Fruit fly (Drosophila melanogaster) whole organism, pupa: ENCODE results near the gene CG2794.

ENCODE experiments used
- CG10348 ChIP-seq: fragments of 200-800 bp; sonication (Bioruptor generic); IDR thresholded peaks from 2 replicates; pipeline ENCODE4 v1.3.6; 2022; ENCODE audit warnings: missing biosample characterization, missing genetic modification characterization
- CG12605 ChIP-seq: fragments of 200-800 bp; sonication (Bioruptor generic); IDR thresholded peaks from 2 replicates; pipeline ENCODE4 v1.3.6; 2022; ENCODE audit warnings: missing biosample characterization, missing genetic modification characterization
- CG13204 ChIP-seq: fragments of 200-800 bp; sonication (Bioruptor generic); optimal IDR thresholded peaks from 2 replicates; lab custom pipeline; 2018; ENCODE audit warnings: missing biosample characterization, mild to moderate bottlenecking, missing genetic modification characterization, moderate library complexity
- CG14655 ChIP-seq: fragments of 200-800 bp; sonication (Bioruptor generic); optimal IDR thresholded peaks from 3 replicates; lab custom pipeline; 2017; ENCODE audit warnings: mild to moderate bottlenecking, missing biosample characterization, missing genetic modification reagents, missing genetic modification characterization
- CG15710 ChIP-seq: fragments of 200-800 bp; sonication (Bioruptor generic); optimal IDR thresholded peaks from 2 replicates; lab custom pipeline; 2018; ENCODE audit warnings: missing biosample characterization, mild to moderate bottlenecking, missing genetic modification characterization, moderate library complexity
- CG17806 ChIP-seq: fragments of 200-800 bp; sonication (Bioruptor generic); optimal IDR thresholded peaks from 2 replicates; lab custom pipeline; 2018; ENCODE audit warnings: missing biosample characterization, mild to moderate bottlenecking, missing genetic modification characterization, moderate library complexity
- CG32121 ChIP-seq: fragments of 200-800 bp; sonication (Bioruptor generic); IDR thresholded peaks from 2 replicates; pipeline ENCODE4 v1.3.6; 2022; ENCODE audit warnings: missing biosample characterization, missing genetic modification characterization
- CG34367 ChIP-seq: fragments of 200-800 bp; sonication (Bioruptor generic); optimal IDR thresholded peaks from 2 replicates; lab custom pipeline; 2018; ENCODE audit warnings: missing biosample characterization, mild to moderate bottlenecking, missing genetic modification characterization
- CG4496 ChIP-seq: fragments of 200-800 bp; sonication (Bioruptor generic); IDR thresholded peaks from 3 replicates; pipeline ENCODE4 v1.3.6; 2022; ENCODE audit warnings: missing biosample characterization, missing genetic modification characterization
- CG8159 ChIP-seq: fragments of 200-800 bp; sonication (Bioruptor generic); optimal IDR thresholded peaks from 3 replicates; lab custom pipeline; 2018; ENCODE audit warnings: missing biosample characterization, mild to moderate bottlenecking, missing genetic modification characterization, moderate library complexity
- CG8301 ChIP-seq: fragments of 200-800 bp; sonication (Bioruptor generic); optimal IDR thresholded peaks from 2 replicates; lab custom pipeline; 2018; ENCODE audit warnings: missing biosample characterization, mild to moderate bottlenecking, missing genetic modification characterization
- CG9948 ChIP-seq: fragments of 200-800 bp; sonication (Bioruptor generic); optimal IDR thresholded peaks from 2 replicates; lab custom pipeline; 2018; ENCODE audit warnings: missing biosample characterization, mild to moderate bottlenecking, missing genetic modification characterization, moderate library complexity
- D1 ChIP-seq: fragments of 200-800 bp; sonication (Bioruptor generic); optimal IDR thresholded peaks from 2 replicates; lab custom pipeline; 2018; ENCODE audit warnings: missing biosample characterization, mild to moderate bottlenecking, missing genetic modification characterization, moderate library complexity
- EcR ChIP-seq: fragments of 200-800 bp; sonication (Bioruptor generic); optimal IDR thresholded peaks from 3 replicates; lab custom pipeline; 2019; ENCODE audit warnings: missing biosample characterization, missing genetic modification characterization, mild to moderate bottlenecking, moderate library complexity, missing genetic modification reagents
- Ets98B ChIP-seq: fragments of 200-800 bp; sonication (Bioruptor generic); IDR thresholded peaks from 2 replicates; pipeline ENCODE4 v1.3.6; 2022; ENCODE audit warnings: missing biosample characterization, missing genetic modification characterization
- Pif1A ChIP-seq: fragments of 200-800 bp; sonication (Bioruptor generic); optimal IDR thresholded peaks from 3 replicates; lab custom pipeline; 2016; ENCODE audit warnings: missing biosample characterization, missing genetic modification characterization
- Pif1B ChIP-seq: fragments of 200-800 bp; sonication (Bioruptor generic); optimal IDR thresholded peaks from 3 replicates; lab custom pipeline; 2016; ENCODE audit warnings: missing biosample characterization, missing genetic modification characterization
- Snoo ChIP-seq: fragments of 200-800 bp; sonication (Bioruptor generic); optimal IDR thresholded peaks from 3 replicates; lab custom pipeline; 2017; ENCODE audit warnings: missing biosample characterization, mild to moderate bottlenecking, missing genetic modification characterization, inconsistent platforms
- fd96Ca ChIP-seq: fragments of 200-800 bp; sonication (Bioruptor generic); IDR thresholded peaks from 3 replicates; pipeline ENCODE4 v1.3.6; 2022; ENCODE audit warnings: missing biosample characterization, missing genetic modification characterization
- gl ChIP-seq: fragments of 200-800 bp; sonication (Bioruptor generic); optimal IDR thresholded peaks from 2 replicates; lab custom pipeline; 2018; ENCODE audit warnings: missing biosample characterization, mild to moderate bottlenecking, missing genetic modification characterization
- rn ChIP-seq: fragments of 200-800 bp; sonication (Bioruptor generic); IDR thresholded peaks from 2 replicates; pipeline ENCODE4 v1.3.6; 2022; ENCODE audit warnings: missing biosample characterization, missing genetic modification characterization

Gene CG2794

dm6 chr2L:526192-526923 lies 37.6 kb upstream of the CG2794 start:
- TF ChIP-seq CG8159 (tag; lab: Kevin White, UChicago), result peak; percentile 32
- TF ChIP-seq D1, result no peak
- TF ChIP-seq CG9948 (tag; lab: Kevin White, UChicago), result no peak
- peak; percentile 3 for TF ChIP-seq CG14655 (GFP tag; lab: Kevin White, UChicago)
- TF ChIP-seq Snoo (tag; lab: Kevin White, UChicago), result peak; percentile 18
- TF ChIP-seq CG15710 (tag; lab: Kevin White, UChicago), result no peak
- no peak for TF ChIP-seq CG4496 (GFP tag; lab: Robert Waterston, UW)
- TF ChIP-seq CG17806 (tag; lab: Kevin White, UChicago), result no peak
- TF ChIP-seq CG13204, result no peak
- no peak for TF ChIP-seq CG32121

dm6 chr2L:526924-527307 lies 37.0 kb upstream of the CG2794 start:
- TF ChIP-seq CG9948 (tag; lab: Kevin White, UChicago) (peak; percentile 27), CG14655 (GFP tag; lab: Kevin White, UChicago) (no peak), CG8301 (tag; lab: Kevin White, UChicago) (peak; percentile 0)

DNA sequence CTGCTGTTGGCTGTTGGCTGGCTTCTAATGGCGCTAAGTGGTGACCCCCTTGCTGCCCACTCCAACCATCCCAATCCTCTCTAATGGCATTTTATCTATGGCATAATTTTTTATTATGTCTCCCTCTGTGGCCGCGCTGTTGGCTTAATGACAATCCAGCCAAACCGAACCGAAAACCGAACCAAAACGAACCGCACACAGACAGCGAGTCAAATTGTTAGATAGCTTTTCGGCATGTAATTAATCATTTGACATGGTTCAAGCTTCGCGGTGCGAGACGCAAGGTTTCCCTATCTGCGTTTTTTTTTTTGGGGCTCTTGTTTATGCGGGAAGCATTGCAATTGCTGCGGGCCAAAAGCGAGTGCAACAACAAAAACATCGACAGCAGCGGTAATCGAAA lies 36.3 kb upstream of the CG2794 start:
- TF ChIP-seq D1, result no peak

DNA sequence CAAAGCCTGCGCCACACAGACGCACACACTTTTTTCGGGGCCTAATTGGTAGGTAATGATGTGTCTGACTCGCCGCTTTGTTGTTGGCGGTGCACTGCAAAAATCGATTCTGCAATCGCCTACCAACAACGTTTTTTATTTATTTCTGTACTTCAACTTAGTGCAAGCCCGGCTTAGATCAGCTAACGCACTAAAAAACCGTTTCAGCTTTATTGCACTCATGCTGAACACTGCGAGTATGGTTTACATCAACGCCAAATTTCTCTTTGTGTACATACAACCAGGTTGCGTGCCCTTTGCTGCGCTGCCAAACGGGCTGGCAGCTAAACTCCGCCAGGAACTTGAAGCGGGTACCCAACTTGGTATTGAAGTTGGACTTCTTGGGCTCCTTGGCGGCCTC lies 33.7 kb upstream of the CG2794 start:
- TF ChIP-seq fd96Ca (peak; percentile 45; the same call in 1 of the 3 replicates), EcR (GFP tag; lab: Kevin White, UChicago) (no peak), Ets98B (GFP tag; lab: Robert Waterston, UW) (0 out of 2 replicates have a peak, but pooled peaks have one; percentile 10), Pif1B (GFP tag; lab: Kevin White, UChicago) (peak; percentile 72), CG12605 (GFP tag; lab: Robert Waterston, UW) (no peak), CG10348 (GFP tag; lab: Robert Waterston, UW) (no peak), CG34367 (tag; lab: Kevin White, UChicago) (peak; percentile 71), CG17806 (tag; lab: Kevin White, UChicago) (peak; percentile 57), D1 (no peak), CG15710 (tag; lab: Kevin White, UChicago) (peak; percentile 74), CG32121 (no peak), CG13204 (peak; percentile 13), Pif1A (GFP tag; lab: Kevin White, UChicago) (peak; percentile 73), CG9948 (tag; lab: Kevin White, UChicago) (peak; percentile 65), CG8159 (tag; lab: Kevin White, UChicago) (peak; percentile 57), CG4496 (GFP tag; lab: Robert Waterston, UW) (no peak; the same call in 2 of the 3 replicates), rn (GFP tag; lab: Robert Waterston, UW) (no peak), Snoo (tag; lab: Kevin White, UChicago) (peak; percentile 91), CG14655 (GFP tag; lab: Kevin White, UChicago) (peak; percentile 49), CG8301 (tag; lab: Kevin White, UChicago) (peak; percentile 10), gl (tag; lab: Kevin White, UChicago) (no peak)

- TF ChIP-seq CG15710 (tag; lab: Kevin White, UChicago) (no peak), CG17806 (tag; lab: Kevin White, UChicago) (no peak), CG13204 (peak; percentile 77), CG8301 (tag; lab: Kevin White, UChicago) (no peak), CG32121 (no peak), gl (tag; lab: Kevin White, UChicago) (no peak), EcR (GFP tag; lab: Kevin White, UChicago) (peak; percentile 0), CG34367 (tag; lab: Kevin White, UChicago) (no peak)
Measured at dm6 chr2L:533734-534133, 30.2 kb upstream of the CG2794 start.

- TF ChIP-seq CG8301 (tag; lab: Kevin White, UChicago), result peak; percentile 2
- TF ChIP-seq CG32121, result peak; percentile 15; the same call in 1 of the 2 replicates
- no peak; the same call in 1 of the 2 replicates for TF ChIP-seq Ets98B (GFP tag; lab: Robert Waterston, UW)
Measured at dm6 chr2L:540572-541210, 23.3 kb upstream of the CG2794 start.
